Fruit fly (Drosophila melanogaster) whole organism, prepupa: ENCODE results near the gene CG33107.

Experiments used
- Blimp-1 ChIP-seq: fragments of 200-800 bp; sonication (Bioruptor generic); optimal IDR thresholded peaks from 3 replicates; lab custom pipeline; 2017; ENCODE audit warnings: missing biosample characterization, missing genetic modification characterization, mild to moderate bottlenecking, moderate library complexity, missing genetic modification reagents
- CG10631 ChIP-seq: fragments of 200-800 bp; sonication (Bioruptor generic); optimal IDR thresholded peaks from 2 replicates; lab custom pipeline; 2016; ENCODE audit warnings: missing biosample characterization, missing genetic modification characterization
- CG10669 ChIP-seq: fragments of 200-800 bp; sonication (Bioruptor generic); optimal IDR thresholded peaks from 3 replicates; lab custom pipeline; 2018; ENCODE audit warnings: missing biosample characterization, mild to moderate bottlenecking, missing genetic modification characterization, moderate library complexity
- CG11294 ChIP-seq: fragments of 200-800 bp; sonication (Bioruptor generic); IDR thresholded peaks from 2 replicates; pipeline ENCODE4 v1.3.6; 2022; ENCODE audit warnings: missing biosample characterization, missing genetic modification characterization
- CG15336 ChIP-seq: fragments of 200-800 bp; sonication (Bioruptor generic); IDR thresholded peaks from 2 replicates; pipeline ENCODE4 v1.3.6; 2022; ENCODE audit warnings: missing biosample characterization, missing genetic modification characterization
- CG16779 ChIP-seq: fragments of 200-800 bp; sonication (Bioruptor generic); optimal IDR thresholded peaks from 3 replicates; lab custom pipeline; 2017; ENCODE audit warnings: missing biosample characterization, mild to moderate bottlenecking, missing genetic modification characterization
- CG3032 ChIP-seq: fragments of 200-800 bp; optimal IDR thresholded peaks from 2 replicates; lab custom pipeline; 2019; ENCODE audit warnings: missing biosample characterization, mild to moderate bottlenecking, missing genetic modification characterization, moderate library complexity
- CG31627 ChIP-seq: fragments of 200-800 bp; sonication (Bioruptor generic); optimal IDR thresholded peaks from 3 replicates; lab custom pipeline; 2016; ENCODE audit warnings: missing biosample characterization, missing genetic modification characterization
- CG34406 ChIP-seq: fragments of 200-800 bp; sonication (Bioruptor generic); optimal IDR thresholded peaks from 3 replicates; lab custom pipeline; 2016; ENCODE audit warnings: missing biosample characterization, missing genetic modification characterization
- CG4318 ChIP-seq: fragments of 200-800 bp; sonication (Bioruptor generic); optimal IDR thresholded peaks from 3 replicates; lab custom pipeline; 2017; ENCODE audit warnings: missing biosample characterization, mild to moderate bottlenecking, missing genetic modification characterization
- CG6163 ChIP-seq: fragments of 200-800 bp; sonication (Bioruptor generic); IDR thresholded peaks from 3 replicates; pipeline ENCODE4 v1.3.6; 2022; ENCODE audit warnings: missing biosample characterization, missing genetic modification characterization
- CG6276 ChIP-seq: fragments of 200-800 bp; sonication (Bioruptor generic); optimal IDR thresholded peaks from 2 replicates; lab custom pipeline; 2017; ENCODE audit warnings: missing biosample characterization, mild to moderate bottlenecking, missing genetic modification characterization
- CG6808 ChIP-seq: fragments of 200-800 bp; sonication (Bioruptor generic); optimal IDR thresholded peaks from 3 replicates; lab custom pipeline; 2017; ENCODE audit warnings: missing biosample characterization, missing genetic modification characterization, mild to moderate bottlenecking, moderate library complexity, missing genetic modification reagents
- CG6854 ChIP-seq: fragments of 200-800 bp; sonication (Bioruptor generic); optimal IDR thresholded peaks from 2 replicates; lab custom pipeline; 2017; ENCODE audit warnings: missing biosample characterization, mild to moderate bottlenecking, missing genetic modification characterization
- CG7368 ChIP-seq: fragments of 200-800 bp; sonication (Bioruptor generic); optimal IDR thresholded peaks from 3 replicates; lab custom pipeline; 2016; ENCODE audit warnings: missing biosample characterization, missing genetic modification characterization
- CG8319 ChIP-seq: fragments of 200-800 bp; sonication (Bioruptor generic); optimal IDR thresholded peaks from 3 replicates; lab custom pipeline; 2016; ENCODE audit warnings: missing biosample characterization, missing genetic modification characterization
- CG8632 ChIP-seq: fragments of 200-800 bp; sonication (Bioruptor generic); optimal IDR thresholded peaks from 3 replicates; lab custom pipeline; 2016; ENCODE audit warnings: missing biosample characterization, missing genetic modification characterization
- Eip78C ChIP-seq: fragments of 200-800 bp; sonication (Bioruptor generic); peaks from one replicate; lab custom pipeline; 2016; ENCODE audit warnings: missing biosample characterization, missing genetic modification characterization
- Eip93F ChIP-seq: fragments of 200-800 bp; sonication (Bioruptor generic); optimal IDR thresholded peaks from 2 replicates; lab custom pipeline; 2016; ENCODE audit warnings: missing biosample characterization, mild to moderate bottlenecking, missing genetic modification characterization
- Ets21C ChIP-seq: fragments of 200-800 bp; sonication (Bioruptor generic); optimal IDR thresholded peaks from 3 replicates; lab custom pipeline; 2016; ENCODE audit warnings: missing biosample characterization, missing genetic modification characterization
- Ets96B ChIP-seq: fragments of 200-800 bp; optimal IDR thresholded peaks from 2 replicates; lab custom pipeline; 2019; ENCODE audit warnings: missing biosample characterization, mild to moderate bottlenecking, missing genetic modification characterization, moderate library complexity
- Hr38 ChIP-seq: sonication (Bioruptor generic); optimal IDR thresholded peaks from 2 replicates; lab custom pipeline; 2016; ENCODE audit warnings: missing biosample characterization, missing genetic modification characterization
- Hr39 ChIP-seq: fragments of 200-800 bp; sonication (Bioruptor generic); optimal IDR thresholded peaks from 2 replicates; lab custom pipeline; 2016; ENCODE audit warnings: missing biosample characterization, missing genetic modification characterization
- Hr4 ChIP-seq: fragments of 200-800 bp; sonication (Bioruptor generic); optimal IDR thresholded peaks from 3 replicates; lab custom pipeline; 2016; ENCODE audit warnings: missing biosample characterization, missing genetic modification characterization
- OdsH ChIP-seq: fragments of 200-800 bp; sonication (Bioruptor generic); optimal IDR thresholded peaks from 3 replicates; lab custom pipeline; 2016; ENCODE audit warnings: missing biosample characterization, missing genetic modification characterization
- Smox ChIP-seq: fragments of 200-800 bp; sonication (Bioruptor generic); optimal IDR thresholded peaks from 3 replicates; lab custom pipeline; 2016; ENCODE audit warnings: missing biosample characterization, missing genetic modification characterization
- Sox102F ChIP-seq: fragments of 200-800 bp; sonication (Bioruptor generic); optimal IDR thresholded peaks from 2 replicates; lab custom pipeline; 2016; ENCODE audit warnings: missing biosample characterization, mild to moderate bottlenecking, missing genetic modification characterization
- Sox15 ChIP-seq: fragments of 200-800 bp; sonication (Bioruptor generic); optimal IDR thresholded peaks from 3 replicates; lab custom pipeline; 2016; ENCODE audit warnings: missing biosample characterization, missing genetic modification characterization
- achi ChIP-seq: fragments of 200-800 bp; sonication (Bioruptor generic); optimal IDR thresholded peaks from 3 replicates; lab custom pipeline; 2016; ENCODE audit warnings: missing biosample characterization, missing genetic modification characterization
- dsx ChIP-seq: fragments of 200-800 bp; optimal IDR thresholded peaks from 3 replicates; lab custom pipeline; 2019; ENCODE audit warnings: missing biosample characterization, mild to moderate bottlenecking, missing genetic modification characterization, moderate library complexity; ENCODE audit not compliant: poor library complexity, severe bottlenecking
- fd85E ChIP-seq: fragments of 200-800 bp; sonication (Bioruptor generic); optimal IDR thresholded peaks from 3 replicates; lab custom pipeline; 2016; ENCODE audit warnings: missing biosample characterization, missing genetic modification characterization
- net ChIP-seq: fragments of 200-800 bp; sonication (Bioruptor generic); optimal IDR thresholded peaks from 3 replicates; lab custom pipeline; 2016; ENCODE audit warnings: missing biosample characterization, missing genetic modification characterization
- pdm3 ChIP-seq: fragments of 200-800 bp; sonication (Bioruptor generic); optimal IDR thresholded peaks from 3 replicates; lab custom pipeline; 2016; ENCODE audit warnings: missing biosample characterization, missing genetic modification characterization
- spab ChIP-seq: fragments of 200-800 bp; sonication (Bioruptor generic); optimal IDR thresholded peaks from 2 replicates; lab custom pipeline; 2017; ENCODE audit warnings: missing biosample characterization, mild to moderate bottlenecking, missing genetic modification characterization, missing genetic modification reagents
- svp ChIP-seq: fragments of 200-800 bp; sonication (Bioruptor generic); peaks from one replicate; lab custom pipeline; 2016; ENCODE audit warnings: missing biosample characterization, missing genetic modification characterization
- topi ChIP-seq: fragments of 200-800 bp; sonication (Bioruptor generic); optimal IDR thresholded peaks from 3 replicates; lab custom pipeline; 2016; ENCODE audit warnings: missing biosample characterization, missing genetic modification characterization

Gene CG33107

DNA sequence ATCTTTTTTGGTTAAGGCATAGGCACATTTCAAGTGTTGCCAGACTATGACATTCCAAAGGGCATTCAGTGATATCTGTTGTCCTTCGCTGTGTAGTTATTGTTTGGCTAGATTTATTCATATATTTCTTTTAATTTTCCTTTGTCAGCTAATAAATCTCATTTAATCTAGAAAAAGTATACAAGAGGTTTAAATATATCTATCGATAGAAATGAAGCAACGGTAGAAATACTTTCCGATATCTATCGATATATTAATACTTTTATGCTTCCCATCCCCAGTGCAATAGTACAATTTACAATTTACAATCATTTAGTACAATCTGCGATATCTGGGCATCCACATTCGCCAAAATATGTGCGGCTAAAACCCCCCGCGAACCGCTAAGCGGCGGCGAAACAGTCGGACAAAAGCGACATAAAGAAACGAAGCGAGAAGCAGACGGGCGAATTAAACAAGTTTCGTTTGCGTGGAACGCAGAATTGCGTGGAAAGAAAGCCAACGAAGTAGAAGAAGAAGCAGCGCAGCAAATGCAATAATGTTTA lies 3.0 kb upstream of the CG33107 start, which contains the start of gene Efa6 (continued):
- no peak for TF ChIP-seq CG8319 (GFP tag; lab: Kevin White, UChicago)
- TF ChIP-seq CG15336 (GFP tag; lab: Robert Waterston, UW) = peak; percentile 37; the same call in 1 of the 2 replicates
- TF ChIP-seq CG11294 (GFP tag; lab: Robert Waterston, UW) = no peak
- peak; percentile 7 for TF ChIP-seq Ets96B
- TF ChIP-seq Sox102F = no peak
- TF ChIP-seq Eip78C (GFP tag; lab: Kevin White, UChicago) = peak; percentile 78
- TF ChIP-seq Eip93F (GFP tag; lab: Kevin White, UChicago) = no peak
- TF ChIP-seq topi (GFP tag; lab: Kevin White, UChicago) = peak; percentile 40
- peak; percentile 6 for TF ChIP-seq Hr39
- TF ChIP-seq fd85E = no peak
- TF ChIP-seq CG7368 = no peak
- TF ChIP-seq Ets21C (GFP tag; lab: Kevin White, UChicago) = no peak
- no peak for TF ChIP-seq CG16779 (tag; lab: Kevin White, UChicago)
- TF ChIP-seq Hr4 (GFP tag; lab: Kevin White, UChicago) = peak; percentile 53
- no peak for TF ChIP-seq pdm3 (GFP tag; lab: Kevin White, UChicago)
- peak; percentile 12 for TF ChIP-seq Sox15 (GFP tag; lab: Kevin White, UChicago)
- TF ChIP-seq CG6808 (GFP tag; lab: Kevin White, UChicago) = peak; percentile 8
- peak; percentile 50 for TF ChIP-seq dsx
- TF ChIP-seq Blimp-1 = no peak
- no peak for TF ChIP-seq CG8632 (GFP tag; lab: Kevin White, UChicago)
- TF ChIP-seq Smox (GFP tag; lab: Kevin White, UChicago) = no peak

DNA sequence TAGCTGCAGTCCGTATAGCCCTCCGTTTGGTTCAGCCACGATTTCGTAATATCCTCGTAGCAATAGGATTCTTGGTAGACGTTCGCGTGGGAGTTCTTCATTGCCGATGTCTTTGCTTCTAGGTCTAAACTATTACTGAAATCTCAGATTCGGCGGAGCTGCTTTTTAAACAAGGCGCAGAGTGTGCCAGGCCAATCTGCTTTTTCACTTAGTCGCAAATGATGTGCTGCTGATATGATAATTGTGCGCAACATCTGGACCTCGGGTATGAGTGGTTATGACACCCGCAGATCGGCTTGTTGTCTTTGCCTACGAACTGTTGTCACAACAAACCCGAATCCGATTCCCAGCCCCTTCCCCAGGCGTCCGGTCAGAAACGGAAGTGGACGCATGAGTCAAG lies 2.0 kb upstream of the CG33107 start, which contains the start of gene btn:
Gene btn (minus strand): TSS at position 101 of the 400 bp plus-strand sequence.
- TF ChIP-seq Ets21C (GFP tag; lab: Kevin White, UChicago) = no peak
- no peak for TF ChIP-seq CG16779 (tag; lab: Kevin White, UChicago)
- no peak for TF ChIP-seq achi (GFP tag; lab: Kevin White, UChicago)
- TF ChIP-seq Blimp-1 = no peak
- no peak for TF ChIP-seq Sox102F
- no peak for TF ChIP-seq net (GFP tag; lab: Kevin White, UChicago)
- no peak for TF ChIP-seq Eip93F (GFP tag; lab: Kevin White, UChicago)
- TF ChIP-seq OdsH = no peak
- TF ChIP-seq, all 60 proteins: peak for 0

DNA sequence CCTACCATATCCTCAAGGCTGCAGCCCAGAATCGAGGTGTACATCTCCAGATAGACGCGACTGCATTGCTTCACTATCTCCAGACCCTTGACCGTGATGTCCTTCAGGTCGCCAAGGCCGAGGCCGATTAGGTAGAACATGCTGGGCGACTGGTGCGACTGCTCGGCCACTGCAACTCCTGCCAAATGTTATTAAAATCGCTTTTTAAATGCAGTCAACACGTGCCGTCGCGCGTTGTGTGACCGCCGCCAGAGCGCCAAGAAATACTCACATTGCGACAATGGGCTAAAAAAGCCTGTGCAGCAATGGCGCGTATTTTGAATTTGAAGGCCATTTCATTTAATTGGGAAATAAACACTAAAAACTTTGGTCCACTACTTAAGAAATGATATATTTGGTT lies 1.5 kb downstream of the CG33107 start, which contains the start of gene Dph5:
Gene Dph5 (minus strand): TSS at position 245 of the 400 bp plus-strand sequence.
- no peak for TF ChIP-seq spab (GFP tag; lab: Kevin White, UChicago)
- no peak for TF ChIP-seq CG34406 (GFP tag; lab: Kevin White, UChicago)
- no peak for TF ChIP-seq CG10631
- no peak for TF ChIP-seq OdsH
- no peak for TF ChIP-seq CG8319 (GFP tag; lab: Kevin White, UChicago)
- TF ChIP-seq CG6808 (GFP tag; lab: Kevin White, UChicago) = no peak
- no peak for TF ChIP-seq CG11294 (GFP tag; lab: Robert Waterston, UW)
- TF ChIP-seq topi (GFP tag; lab: Kevin White, UChicago) = no peak
- no peak for TF ChIP-seq CG4318 (GFP tag; lab: Kevin White, UChicago)
- no peak for TF ChIP-seq CG6276 (GFP tag; lab: Kevin White, UChicago)
- no peak for TF ChIP-seq CG31627 (GFP tag; lab: Kevin White, UChicago)
- TF ChIP-seq CG6854 (GFP tag; lab: Kevin White, UChicago) = no peak
- TF ChIP-seq Hr38 = no peak
- no peak for TF ChIP-seq CG3032 (tag; lab: Kevin White, UChicago)
- no peak for TF ChIP-seq CG6163 (GFP tag; lab: Robert Waterston, UW)
- TF ChIP-seq CG10669 (GFP tag; lab: Kevin White, UChicago) = no peak
- no peak for TF ChIP-seq svp (GFP tag; lab: Kevin White, UChicago)
- no peak for TF ChIP-seq CG15336 (GFP tag; lab: Robert Waterston, UW)
- TF ChIP-seq Eip78C (GFP tag; lab: Kevin White, UChicago) = no peak
